Worm (Caenorhabditis elegans): Measurements from ENCODE around the gene vha-1.

DNA sequence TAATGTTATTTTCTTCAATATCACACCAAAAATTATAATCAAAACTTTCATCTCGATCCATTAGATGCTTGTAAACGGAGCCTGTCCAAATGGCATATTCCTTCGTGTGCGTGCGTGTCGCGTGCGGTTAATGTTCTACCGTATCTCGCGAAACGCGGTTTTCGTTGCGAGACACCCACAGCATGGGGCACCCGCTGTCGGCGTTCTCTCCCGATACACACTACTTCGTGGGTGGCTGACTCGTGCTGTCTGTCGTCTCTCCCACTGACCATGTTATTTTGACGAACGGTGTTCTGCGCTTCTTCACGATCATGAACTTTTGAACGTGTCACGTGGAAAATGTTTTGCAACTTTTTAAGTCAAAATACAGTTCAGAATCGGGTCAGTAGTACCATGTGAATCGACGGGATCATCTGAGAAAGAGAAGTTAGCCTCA is 15.6 kb upstream of the vha-1 start:
- TF ChIP-seq jun-1 (tag; optimal IDR thresholded peaks at IDR 0.05) = peak; percentile 98
- peak; percentile 91 for TF ChIP-seq nhr-11 (tag; optimal IDR thresholded peaks at IDR 0.05)
- TF ChIP-seq elt-1 (tag; optimal IDR thresholded peaks at IDR 0.05) = peak; percentile 85
- peak; percentile 99 for TF ChIP-seq ama-1 (optimal IDR thresholded peaks at IDR 0.05)
- peak in 2 of 3 experiments; percentile 29 to 88 for TF ChIP-seq elt-3 (tag; optimal IDR thresholded peaks at IDR 0.05)
- TF ChIP-seq nhr-25 (tag; optimal IDR thresholded peaks at IDR 0.05) = peak; percentile 99
- TF ChIP-seq elt-2 (tag; optimal IDR thresholded peaks at IDR 0.05) = peak; percentile 94
- TF ChIP-seq lin-39 (tag; optimal IDR thresholded peaks at IDR 0.05) = peak; percentile 100
- TF ChIP-seq hmg-11 (tag; optimal IDR thresholded peaks at IDR 0.05) = peak; percentile 96
- peak; percentile 66 for TF ChIP-seq fkh-10 (GFP tag; optimal IDR thresholded peaks at IDR 0.05)
- peak; percentile 90 for TF ChIP-seq aly-2 (tag; optimal IDR thresholded peaks at IDR 0.05)
- TF ChIP-seq fos-1 (tag; optimal IDR thresholded peaks at IDR 0.05) = peak; percentile 92
- peak; percentile 90 for TF ChIP-seq R02D3.7 (tag; optimal IDR thresholded peaks at IDR 0.05)
